Worm (Caenorhabditis elegans) whole organism, L1 larva: ENCODE measurements around the gene K10B3.1.

Source experiments
- jun-1 ChIP-seq: fragments of 150-350 bp; optimal IDR thresholded peaks from 2 replicates; lab custom pipeline; 2014; ENCODE audit warnings: missing biosample characterization, missing genetic modification reagents, missing genetic modification characterization
- lin-15B ChIP-seq: fragments of 150-350 bp; sonication (generic microtip); optimal IDR thresholded peaks from 3 replicates; lab custom pipeline; 2014; ENCODE audit warnings: missing biosample characterization, missing genetic modification characterization
- nhr-237 ChIP-seq: fragments of 150-350 bp; optimal IDR thresholded peaks from 2 replicates; lab custom pipeline; 2014; ENCODE audit warnings: missing biosample characterization, missing genetic modification characterization
- nhr-90 ChIP-seq: sonication (generic microtip); optimal IDR thresholded peaks from 2 replicates; lab custom pipeline; 2016; ENCODE audit warnings: mild to moderate bottlenecking, missing genetic modification characterization, missing compliant biosample characterization; ENCODE audit not compliant: poor library complexity
- pqm-1 ChIP-seq: sonication (generic microtip); optimal IDR thresholded peaks from 3 replicates; lab custom pipeline; 2017; ENCODE audit warnings: missing biosample characterization, missing genetic modification characterization
- sox-4 ChIP-seq: sonication (generic microtip); optimal IDR thresholded peaks from 2 replicates; lab custom pipeline; 2016; ENCODE audit warnings: missing genetic modification characterization, missing compliant biosample characterization
- unc-62 ChIP-seq: fragments of 150-350 bp; optimal IDR thresholded peaks from 2 replicates; lab custom pipeline; 2014; ENCODE audit warnings: missing biosample characterization, missing genetic modification reagents, missing genetic modification characterization

ce11 chrX:3181870-3182269 lies 46.6 kb downstream of the K10B3.1 start:
- TF ChIP-seq nhr-90 (tag; lab: Kevin White, UChicago): no peak
- TF ChIP-seq unc-62 (GFP tag; lab: Kevin White, UChicago): no peak
- no peak for TF ChIP-seq nhr-237 (tag; lab: Kevin White, UChicago)
- no peak for TF ChIP-seq lin-15B (tag; lab: Kevin White, UChicago)
- TF ChIP-seq sox-4 (tag; lab: Kevin White, UChicago): no peak
- TF ChIP-seq pqm-1 (tag; lab: Kevin White, UChicago): no peak
- TF ChIP-seq jun-1 (tag; lab: Kevin White, UChicago): no peak
